Comparison of ENCODE assay signal across 4 fruit fly cellular contexts in the genomic region with DNA sequence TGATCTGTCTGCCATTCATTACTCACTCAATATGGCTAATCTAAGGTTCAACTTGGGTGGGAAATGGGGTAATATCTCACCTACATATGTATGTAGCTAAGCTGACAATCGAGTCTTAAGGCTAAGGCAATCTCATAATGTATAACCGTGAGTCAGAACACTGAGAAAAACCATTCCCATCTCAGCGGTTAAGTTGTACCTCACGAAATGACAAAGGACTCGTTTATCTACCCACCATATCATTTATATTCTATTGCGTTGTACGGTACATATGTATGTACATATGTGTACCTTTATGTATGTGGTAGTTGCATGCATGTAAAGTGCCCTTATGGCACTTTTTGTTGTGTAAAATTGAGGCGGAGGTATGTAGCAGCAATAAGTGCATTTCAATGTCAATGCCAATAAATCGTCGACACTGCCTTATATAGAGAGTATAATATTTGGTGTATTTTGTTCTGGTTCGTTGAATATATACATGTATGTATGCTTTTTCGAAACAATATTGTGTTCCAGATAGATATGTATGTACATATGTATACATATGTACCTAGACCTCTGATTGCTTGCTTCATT.
TF ChIP-seq lines count a peak whose summit lies in the region.

No protein-coding gene starts in this region.

- TF ChIP-seq CTCF in whole organism, embryonic (GFP tag; optimal IDR thresholded peaks at IDR 0.05; lab: Kevin White, UChicago) = no peak

TF ChIP-seq in whole organism, adult, 20 proteins besides CTCF, POLR2A, EP300 and RAD21:
- TF ChIP-seq CG12768 (GFP tag; optimal IDR thresholded peaks at IDR 0.05; lab: Kevin White, UChicago) = no peak
- TF ChIP-seq cnc (optimal IDR thresholded peaks at IDR 0.05; lab: Kevin White, UChicago) = no peak
- no peak for TF ChIP-seq Mnt (GFP tag; optimal IDR thresholded peaks at IDR 0.05; lab: Kevin White, UChicago)
- TF ChIP-seq CG33017 (tag; optimal IDR thresholded peaks at IDR 0.05; lab: Kevin White, UChicago) = no peak
- no peak for TF ChIP-seq kay (GFP tag; lab: Kevin White, UChicago; ENCODE audit: borderline replicate concordance)
- peak; percentile 63 for TF ChIP-seq tj (GFP tag; optimal IDR thresholded peaks at IDR 0.05; lab: Kevin White, UChicago)
- TF ChIP-seq CG7045 (GFP tag; optimal IDR thresholded peaks at IDR 0.05; lab: Kevin White, UChicago) = no peak
- TF ChIP-seq CG1620 (GFP tag; optimal IDR thresholded peaks at IDR 0.05; lab: Kevin White, UChicago) = no peak
- peak; percentile 16 for TF ChIP-seq Crg-1 (GFP tag; optimal IDR thresholded peaks at IDR 0.05; lab: Kevin White, UChicago)
- TF ChIP-seq toe (GFP tag; optimal IDR thresholded peaks at IDR 0.05; lab: Kevin White, UChicago) = no peak
- no peak for TF ChIP-seq ovo (GFP tag; optimal IDR thresholded peaks at IDR 0.05; lab: Kevin White, UChicago)
- no peak for TF ChIP-seq cic (GFP tag; optimal IDR thresholded peaks at IDR 0.05; lab: Kevin White, UChicago)
- no peak for TF ChIP-seq CG5204 (GFP tag; optimal IDR thresholded peaks at IDR 0.05; lab: Kevin White, UChicago)
- TF ChIP-seq CG7101 (tag; optimal IDR thresholded peaks at IDR 0.05; lab: Kevin White, UChicago) = no peak
- TF ChIP-seq CG14711 (tag; optimal IDR thresholded peaks at IDR 0.05; lab: Kevin White, UChicago) = no peak
- TF ChIP-seq CG11617 (GFP tag; optimal IDR thresholded peaks at IDR 0.05; lab: Kevin White, UChicago) = no peak
- no peak for TF ChIP-seq Hr96 (GFP tag; optimal IDR thresholded peaks at IDR 0.05; lab: Kevin White, UChicago)
- no peak for TF ChIP-seq pad (GFP tag; optimal IDR thresholded peaks at IDR 0.05; lab: Kevin White, UChicago)
- no peak for TF ChIP-seq Clk (GFP tag; optimal IDR thresholded peaks at IDR 0.05; lab: Kevin White, UChicago)
- TF ChIP-seq bab1 (GFP tag; optimal IDR thresholded peaks at IDR 0.05; lab: Kevin White, UChicago) = peak; percentile 33
TF ChIP-seq in whole organism, adult: peak in this region for 3.

TF ChIP-seq in whole organism, embryonic, 481 proteins besides CTCF, POLR2A, EP300 and RAD21:
- no peak for TF ChIP-seq sim (GFP tag; IDR thresholded peaks at IDR 0.05; lab: Robert Waterston, UW)
- peak; percentile 60 for TF ChIP-seq sens (GFP tag; lab: Kevin White, UChicago)
- no peak for TF ChIP-seq vnd (GFP tag; IDR thresholded peaks at IDR 0.05; lab: Robert Waterston, UW; ENCODE audit: partially characterized antibody)
- peak; percentile 55 for TF ChIP-seq Med (GFP tag; lab: Kevin White, UChicago)
- TF ChIP-seq CG5180 (GFP tag; optimal IDR thresholded peaks at IDR 0.05; lab: Kevin White, UChicago) = no peak

TF ChIP-seq in whole organism, prepupa, 60 proteins besides CTCF, POLR2A, EP300 and RAD21 (continues in another document):
- TF ChIP-seq CG6276 (GFP tag; optimal IDR thresholded peaks at IDR 0.05; lab: Kevin White, UChicago) (no peak), ss (GFP tag; optimal IDR thresholded peaks at IDR 0.05; lab: Kevin White, UChicago) (no peak), lz (GFP tag; optimal IDR thresholded peaks at IDR 0.05; lab: Kevin White, UChicago) (peak; percentile 4), CG11294 (GFP tag; IDR thresholded peaks at IDR 0.05; lab: Robert Waterston, UW) (no peak), CG10631 (GFP tag; optimal IDR thresholded peaks at IDR 0.05; lab: Kevin White, UChicago) (no peak), CG8632 (GFP tag; optimal IDR thresholded peaks at IDR 0.05; lab: Kevin White, UChicago) (no peak), CG11762 (GFP tag; optimal IDR thresholded peaks at IDR 0.05; lab: Kevin White, UChicago; ENCODE audit: insufficient read depth) (no peak), CG31627 (GFP tag; optimal IDR thresholded peaks at IDR 0.05; lab: Kevin White, UChicago) (no peak), fkh (GFP tag; optimal IDR thresholded peaks at IDR 0.05; lab: Kevin White, UChicago) (no peak), OdsH (GFP tag; optimal IDR thresholded peaks at IDR 0.05; lab: Kevin White, UChicago) (no peak), svp (GFP tag; lab: Kevin White, UChicago) (peak; percentile 34), CG11902 (GFP tag; optimal IDR thresholded peaks at IDR 0.05; lab: Kevin White, UChicago) (no peak), CG8119 (GFP tag; IDR thresholded peaks at IDR 0.05; lab: Robert Waterston, UW) (no peak), esn (GFP tag; optimal IDR thresholded peaks at IDR 0.05; lab: Kevin White, UChicago) (peak; percentile 21), CG6792 (GFP tag; optimal IDR thresholded peaks at IDR 0.05; lab: Kevin White, UChicago) (no peak), CG6808 (GFP tag; optimal IDR thresholded peaks at IDR 0.05; lab: Kevin White, UChicago) (no peak), CG15336 (GFP tag; IDR thresholded peaks at IDR 0.05; lab: Robert Waterston, UW) (no peak), eg (GFP tag; IDR thresholded peaks at IDR 0.05; lab: Robert Waterston, UW) (no peak), Sox102F (GFP tag; optimal IDR thresholded peaks at IDR 0.05; lab: Kevin White, UChicago) (no peak), CG3032 (tag; optimal IDR thresholded peaks at IDR 0.05; lab: Kevin White, UChicago) (no peak), dac (GFP tag; optimal IDR thresholded peaks at IDR 0.05; lab: Kevin White, UChicago) (no peak), Eip93F (GFP tag; optimal IDR thresholded peaks at IDR 0.05; lab: Kevin White, UChicago) (no peak), pdm3 (GFP tag; optimal IDR thresholded peaks at IDR 0.05; lab: Kevin White, UChicago) (no peak), CG10669 (GFP tag; optimal IDR thresholded peaks at IDR 0.05; lab: Kevin White, UChicago) (no peak), CG6163 (GFP tag; IDR thresholded peaks at IDR 0.05; lab: Robert Waterston, UW) (no peak), CG7368 (GFP tag; optimal IDR thresholded peaks at IDR 0.05; lab: Kevin White, UChicago) (no peak), Ets21C (GFP tag; optimal IDR thresholded peaks at IDR 0.05; lab: Kevin White, UChicago) (peak; percentile 9), CG1621 (tag; optimal IDR thresholded peaks at IDR 0.05; lab: Kevin White, UChicago) (no peak), CG4318 (GFP tag; optimal IDR thresholded peaks at IDR 0.05; lab: Kevin White, UChicago) (no peak), fd85E (GFP tag; optimal IDR thresholded peaks at IDR 0.05; lab: Kevin White, UChicago) (no peak), spab (GFP tag; optimal IDR thresholded peaks at IDR 0.05; lab: Kevin White, UChicago) (no peak), CG32006 (GFP tag; optimal IDR thresholded peaks at IDR 0.05; lab: Kevin White, UChicago) (no peak), Eip78C (GFP tag; lab: Kevin White, UChicago) (peak; percentile 61), vri (GFP tag; optimal IDR thresholded peaks at IDR 0.05; lab: Kevin White, UChicago) (no peak)

TF ChIP-seq in whole organism, wandering third instar larva, 38 proteins besides CTCF, POLR2A, EP300 and RAD21:
- TF ChIP-seq h (GFP tag; optimal IDR thresholded peaks at IDR 0.05; lab: Kevin White, UChicago) (peak; percentile 1), psq (GFP tag; optimal IDR thresholded peaks at IDR 0.05; lab: Kevin White, UChicago) (no peak), foxo (GFP tag; optimal IDR thresholded peaks at IDR 0.05; lab: Kevin White, UChicago) (peak in 1 of 2 experiments; percentile 28), ey (GFP tag; optimal IDR thresholded peaks at IDR 0.05; lab: Kevin White, UChicago) (peak; percentile 12)
